Worm (Caenorhabditis elegans): ENCODE data around the gene C50B8.4.

DNA sequence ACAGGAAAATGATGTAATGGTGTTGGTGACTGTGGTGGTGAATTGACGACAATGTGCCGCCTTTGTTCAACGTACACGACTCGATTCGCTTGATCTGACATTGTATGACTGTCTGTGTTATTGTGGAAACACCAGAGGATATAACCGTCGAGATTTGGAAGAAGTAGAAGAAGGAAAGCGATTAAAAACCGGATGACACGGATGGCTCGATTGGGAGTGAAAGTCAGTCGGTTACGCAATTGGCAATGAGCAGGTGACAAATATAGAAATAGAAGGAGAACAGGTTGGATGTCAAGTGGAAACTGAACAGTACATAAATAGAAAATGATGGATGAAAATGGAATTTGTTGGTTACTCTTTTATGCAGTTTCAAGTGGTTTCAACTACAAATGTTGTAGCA is 29.1 kb downstream of the C50B8.4 start, which contains the start of gene rdy-2:
- TF ChIP-seq Y55F3AM.14 (GFP tag; optimal IDR thresholded peaks at IDR 0.05) (no peak), lin-39 (tag; optimal IDR thresholded peaks at IDR 0.05) (no peak), lsy-2 (tag; optimal IDR thresholded peaks at IDR 0.05) (no peak), fos-1 (tag; optimal IDR thresholded peaks at IDR 0.05) (no peak), nhr-129 (tag; optimal IDR thresholded peaks at IDR 0.05) (no peak), zag-1 (tag; optimal IDR thresholded peaks at IDR 0.05) (no peak)

Measured in whole organism, L2 larva.